Fruit fly (Drosophila melanogaster) whole organism, embryonic: ENCODE results near the gene CG10492.

Experiments used
- CG6654 ChIP-seq: fragments of 200-800 bp; sonication (Bioruptor generic); optimal IDR thresholded peaks from 2 replicates; lab custom pipeline; 2017; ENCODE audit warnings: missing biosample characterization, mild to moderate bottlenecking, missing genetic modification characterization
- CG8478 ChIP-seq: fragments of >200 bp; optimal IDR thresholded peaks from 2 replicates; lab custom pipeline; 2018

dm6 chr2L:19024744-19025059 is 29.2 kb upstream of the CG10492 start:
- TF ChIP-seq CG6654 = no peak
- no peak for TF ChIP-seq CG8478 (lab: Kevin White, UChicago)
